Worm (Caenorhabditis elegans) whole organism, L1 larva: ENCODE results near the gene C50F7.3.

Source experiments
- C04F5.9 ChIP-seq: sonication (generic microtip); optimal IDR thresholded peaks from 2 replicates; lab custom pipeline; 2016; ENCODE audit warnings: missing genetic modification characterization, missing compliant biosample characterization
- F16B12.6 ChIP-seq: fragments of 150-350 bp; optimal IDR thresholded peaks from 2 replicates; lab custom pipeline; 2014; ENCODE audit warnings: missing biosample characterization, missing genetic modification characterization
- Y116A8C.19 ChIP-seq: sonication (generic microtip); optimal IDR thresholded peaks from 2 replicates; lab custom pipeline; 2016; ENCODE audit warnings: missing compliant biosample characterization, missing genetic modification characterization, borderline replicate concordance
- ceh-82 ChIP-seq, 3 experiments: fragments of 150-350 bp in 1 of 3; sonication (generic microtip) in 2 of 3; optimal IDR thresholded peaks; 2 replicates each; lab custom pipeline; 2014 to 2017; ENCODE audit warnings: missing biosample characterization in 3 of 3, missing genetic modification characterization in 3 of 3
- ceh-88 ChIP-seq: fragments of 200-800 bp; sonication (Bioruptor generic); IDR thresholded peaks from 2 replicates; pipeline ENCODE4 v1.3.6; 2022; ENCODE audit warnings: missing genetic modification characterization, missing compliant biosample characterization
- ces-1 ChIP-seq: fragments of 150-350 bp; optimal IDR thresholded peaks from 2 replicates; lab custom pipeline; 2014; ENCODE audit warnings: missing biosample characterization, missing genetic modification reagents, missing genetic modification characterization
- efl-3 ChIP-seq: fragments of 200-800 bp; sonication (Bioruptor generic); optimal IDR thresholded peaks from 2 replicates; lab custom pipeline; 2018; ENCODE audit warnings: mild to moderate bottlenecking, missing genetic modification characterization, missing compliant biosample characterization
- egl-13 ChIP-seq: sonication (generic microtip); optimal IDR thresholded peaks from 2 replicates; lab custom pipeline; 2016; ENCODE audit warnings: missing genotype, missing genetic modification reagents, missing genetic modification characterization, missing compliant biosample characterization
- ets-5 ChIP-seq: fragments of 200-800 bp; sonication (Bioruptor generic); IDR thresholded peaks from 2 replicates; pipeline ENCODE4 v1.3.6; 2022; ENCODE audit warnings: missing genetic modification characterization, missing compliant biosample characterization
- fos-1 ChIP-seq: fragments of 150-350 bp; optimal IDR thresholded peaks from 2 replicates; lab custom pipeline; 2014; ENCODE audit warnings: missing biosample characterization, missing genetic modification characterization
- grh-1 ChIP-seq: fragments of 200-800 bp; sonication (Bioruptor generic); IDR thresholded peaks from 2 replicates; pipeline ENCODE4 v1.3.6; 2022; ENCODE audit warnings: missing genetic modification reagents, missing genetic modification characterization, missing compliant biosample characterization
- hlh-4 ChIP-seq: sonication (generic microtip); optimal IDR thresholded peaks from 2 replicates; lab custom pipeline; 2016; ENCODE audit warnings: mild to moderate bottlenecking, missing genetic modification characterization, missing compliant biosample characterization
- hpl-2 ChIP-seq: fragments of 150-350 bp; optimal IDR thresholded peaks from 2 replicates; lab custom pipeline; 2014; ENCODE audit warnings: missing biosample characterization, missing genetic modification reagents, missing genetic modification characterization
- isw-1 ChIP-seq: fragments of 200-800 bp; sonication (Bioruptor generic); IDR thresholded peaks from 2 replicates; pipeline ENCODE4 v1.3.6; 2022; ENCODE audit warnings: missing genetic modification characterization, missing compliant biosample characterization
- jun-1 ChIP-seq: fragments of 150-350 bp; optimal IDR thresholded peaks from 2 replicates; lab custom pipeline; 2014; ENCODE audit warnings: missing biosample characterization, missing genetic modification reagents, missing genetic modification characterization
- lin-13 ChIP-seq: fragments of 150-350 bp; optimal IDR thresholded peaks from 2 replicates; lab custom pipeline; 2014; ENCODE audit warnings: missing biosample characterization, missing genetic modification reagents, missing genetic modification characterization
- lin-14 ChIP-seq: fragments of 200-800 bp; sonication (Bioruptor generic); optimal IDR thresholded peaks from 2 replicates; lab custom pipeline; 2018; ENCODE audit warnings: mild to moderate bottlenecking, missing genetic modification characterization, moderate library complexity, missing compliant biosample characterization
- lin-15B ChIP-seq: fragments of 150-350 bp; sonication (generic microtip); optimal IDR thresholded peaks from 3 replicates; lab custom pipeline; 2014; ENCODE audit warnings: missing biosample characterization, missing genetic modification characterization
- lin-35 ChIP-seq, 2 experiments: fragments of 150-350 bp; optimal IDR thresholded peaks; 2 replicates each; lab custom pipeline; 2014; ENCODE audit warnings: missing biosample characterization in 2 of 2, missing genetic modification characterization in 2 of 2, missing genetic modification reagents in 2 of 2
- lin-39 ChIP-seq: fragments of 150-350 bp; optimal IDR thresholded peaks from 2 replicates; lab custom pipeline; 2014; ENCODE audit warnings: missing biosample characterization, missing genetic modification reagents, missing genetic modification characterization
- lir-3 ChIP-seq: sonication (generic microtip); optimal IDR thresholded peaks from 2 replicates; lab custom pipeline; 2016; ENCODE audit warnings: mild to moderate bottlenecking, missing genetic modification characterization, moderate library complexity, missing compliant biosample characterization; ENCODE audit not compliant: poor library complexity
- mab-9 ChIP-seq: fragments of 200-800 bp; sonication (Bioruptor generic); IDR thresholded peaks from 2 replicates; pipeline ENCODE4 v1.3.6; 2022; ENCODE audit warnings: missing genetic modification reagents, missing genetic modification characterization, missing compliant biosample characterization
- mdl-1 ChIP-seq, 2 experiments: fragments of 150-350 bp; optimal IDR thresholded peaks; 2 replicates each; lab custom pipeline; 2014 to 2017; ENCODE audit warnings: missing biosample characterization in 2 of 2, missing genetic modification characterization in 2 of 2, inconsistent platforms in 1 of 2
- mep-1 ChIP-seq: fragments of 150-350 bp; optimal IDR thresholded peaks from 2 replicates; lab custom pipeline; 2014; ENCODE audit warnings: missing biosample characterization, missing genetic modification characterization
- nhr-11 ChIP-seq: fragments of 150-350 bp; optimal IDR thresholded peaks from 2 replicates; lab custom pipeline; 2014; ENCODE audit warnings: missing biosample characterization, missing genetic modification characterization
- nhr-47 ChIP-seq: sonication (generic microtip); optimal IDR thresholded peaks from 2 replicates; lab custom pipeline; 2016; ENCODE audit warnings: mild to moderate bottlenecking, missing genetic modification characterization, moderate library complexity, missing compliant biosample characterization
- nhr-71 ChIP-seq: sonication (generic microtip); optimal IDR thresholded peaks from 2 replicates; lab custom pipeline; 2016; ENCODE audit warnings: mild to moderate bottlenecking, missing genetic modification characterization, moderate library complexity, missing compliant biosample characterization
- nhr-77 ChIP-seq: fragments of 150-350 bp; optimal IDR thresholded peaks from 2 replicates; lab custom pipeline; 2014; ENCODE audit warnings: missing biosample characterization, missing genetic modification characterization
- nhr-85 ChIP-seq: sonication (generic microtip); peaks from one replicate; lab custom pipeline; 2016; ENCODE audit warnings: missing genetic modification characterization, inconsistent platforms, missing compliant biosample characterization
- nhr-90 ChIP-seq: sonication (generic microtip); optimal IDR thresholded peaks from 2 replicates; lab custom pipeline; 2016; ENCODE audit warnings: mild to moderate bottlenecking, missing genetic modification characterization, missing compliant biosample characterization; ENCODE audit not compliant: poor library complexity
- snpc-4 ChIP-seq: fragments of 150-350 bp; optimal IDR thresholded peaks from 2 replicates; lab custom pipeline; 2014; ENCODE audit warnings: missing biosample characterization, missing genetic modification characterization
- snu-23 ChIP-seq: sonication (generic microtip); optimal IDR thresholded peaks from 2 replicates; lab custom pipeline; 2016; ENCODE audit warnings: missing genetic modification characterization, missing compliant biosample characterization
- sup-37 ChIP-seq: fragments of 200-800 bp; sonication (Bioruptor generic); optimal IDR thresholded peaks from 2 replicates; lab custom pipeline; 2018; ENCODE audit warnings: mild to moderate bottlenecking, missing genetic modification characterization, missing compliant biosample characterization
- swsn-7 ChIP-seq: sonication (generic microtip); optimal IDR thresholded peaks from 2 replicates; lab custom pipeline; 2016; ENCODE audit warnings: missing genetic modification characterization, missing compliant biosample characterization
- tbx-2 ChIP-seq: sonication (generic microtip); optimal IDR thresholded peaks from 2 replicates; lab custom pipeline; 2016; ENCODE audit warnings: missing genetic modification characterization, missing compliant biosample characterization
- tlp-1 ChIP-seq: fragments of 150-350 bp; optimal IDR thresholded peaks from 2 replicates; lab custom pipeline; 2014; ENCODE audit warnings: missing biosample characterization, missing genetic modification characterization
- unc-130 ChIP-seq: fragments of 150-350 bp; optimal IDR thresholded peaks from 2 replicates; lab custom pipeline; 2017; ENCODE audit warnings: missing biosample characterization, missing genetic modification characterization, inconsistent platforms
- unc-86 ChIP-seq: sonication (generic microtip); optimal IDR thresholded peaks from 2 replicates; lab custom pipeline; 2016; ENCODE audit warnings: missing genetic modification characterization, missing compliant biosample characterization
- unc-98 ChIP-seq: fragments of 200-800 bp; sonication (Bioruptor generic); IDR thresholded peaks from 2 replicates; pipeline ENCODE4 v1.3.6; 2022; ENCODE audit warnings: missing genetic modification characterization, missing compliant biosample characterization
- zag-1 ChIP-seq: fragments of 150-350 bp; optimal IDR thresholded peaks from 2 replicates; lab custom pipeline; 2014; ENCODE audit warnings: missing biosample characterization, missing genetic modification characterization
- zip-4 ChIP-seq: fragments of 200-800 bp; sonication (Bioruptor generic); optimal IDR thresholded peaks from 2 replicates; lab custom pipeline; 2018; ENCODE audit warnings: mild to moderate bottlenecking, missing genetic modification characterization, moderate library complexity, missing compliant biosample characterization

The C50F7.3 gene

ce11 chrIV:7734173-7734572 lies 2.0 kb downstream of the C50F7.3 start:
- TF ChIP-seq jun-1 (tag; lab: Kevin White, UChicago): no peak
- no peak for TF ChIP-seq unc-98 (GFP tag; lab: Robert Waterston, UW)
- no peak for TF ChIP-seq ceh-88 (GFP tag; lab: Robert Waterston, UW)
- no peak for TF ChIP-seq lin-35 (GFP tag; optimal IDR thresholded peaks at IDR 0.05; lab: Kevin White, UChicago)
- no peak for TF ChIP-seq zag-1
- TF ChIP-seq hpl-2 (GFP tag; lab: Kevin White, UChicago): no peak
- TF ChIP-seq sup-37: no peak
- no peak for TF ChIP-seq lin-15B (tag; lab: Kevin White, UChicago)
- no peak for TF ChIP-seq tlp-1 (tag; lab: Kevin White, UChicago)
- TF ChIP-seq snpc-4: no peak
- TF ChIP-seq Y116A8C.19 (tag; lab: Kevin White, UChicago): no peak
- TF ChIP-seq snu-23 (GFP tag; lab: Kevin White, UChicago): no peak
- no peak for TF ChIP-seq lin-39

DNA sequence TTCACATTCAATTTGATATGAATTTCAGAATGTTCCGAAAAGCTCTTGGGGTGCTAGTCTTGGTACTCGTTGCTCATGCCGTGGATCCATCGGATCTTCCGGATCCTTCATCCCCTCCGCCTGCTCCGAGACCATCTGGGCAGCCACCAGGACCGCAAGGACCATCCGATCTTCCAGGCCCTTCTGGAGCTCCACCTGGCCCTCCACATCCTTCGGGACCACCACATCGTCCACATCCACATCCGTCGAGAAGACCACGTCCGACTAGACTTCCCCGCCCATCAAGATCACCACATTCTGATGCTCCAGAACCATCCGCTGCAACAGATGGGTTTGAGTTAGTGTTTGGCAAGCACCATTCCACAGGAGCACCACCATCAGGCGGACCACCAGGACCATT lies 2.5 kb downstream of the C50F7.3 start, which contains the start of gene clx-1:
TSS of gene clx-1 (plus strand) at position 30 of the 400 bp plus-strand sequence.
- no peak for TF ChIP-seq mdl-1 (tag; optimal IDR thresholded peaks at IDR 0.05; lab: Kevin White, UChicago)
- TF ChIP-seq ceh-88 (GFP tag; lab: Robert Waterston, UW): no peak
- TF ChIP-seq unc-86: no peak
- TF ChIP-seq ces-1 (GFP tag; lab: Kevin White, UChicago): no peak
- TF ChIP-seq mab-9: no peak
- TF ChIP-seq hlh-4 (tag; lab: Kevin White, UChicago): no peak
- TF ChIP-seq swsn-7 (tag; lab: Kevin White, UChicago): no peak
- TF ChIP-seq lin-13 (GFP tag; lab: Kevin White, UChicago): no peak
- TF ChIP-seq C04F5.9 (tag; lab: Kevin White, UChicago): no peak

- TF ChIP-seq mep-1 (tag; lab: Kevin White, UChicago) (no peak), zip-4 (GFP tag; lab: Kevin White, UChicago) (no peak), efl-3 (GFP tag; lab: Kevin White, UChicago) (no peak), unc-130 (tag; lab: Kevin White, UChicago) (no peak), lir-3 (tag; lab: Kevin White, UChicago) (no peak), ets-5 (GFP tag; lab: Robert Waterston, UW) (no peak), nhr-90 (tag; lab: Kevin White, UChicago) (no peak), nhr-11 (tag; lab: Kevin White, UChicago) (no peak), ceh-88 (GFP tag; lab: Robert Waterston, UW) (no peak), grh-1 (GFP tag; lab: Robert Waterston, UW) (no peak), ceh-82 (tag; optimal IDR thresholded peaks at IDR 0.05; lab: Kevin White, UChicago) (no peak), tbx-2 (tag; lab: Kevin White, UChicago) (peak; percentile 39), fos-1 (tag; lab: Kevin White, UChicago) (no peak), F16B12.6 (tag; lab: Kevin White, UChicago) (no peak), lin-14 (GFP tag; lab: Kevin White, UChicago) (peak; percentile 66)
Observed at ce11 chrIV:7736616-7737015, 4.5 kb downstream of the C50F7.3 start.

DNA sequence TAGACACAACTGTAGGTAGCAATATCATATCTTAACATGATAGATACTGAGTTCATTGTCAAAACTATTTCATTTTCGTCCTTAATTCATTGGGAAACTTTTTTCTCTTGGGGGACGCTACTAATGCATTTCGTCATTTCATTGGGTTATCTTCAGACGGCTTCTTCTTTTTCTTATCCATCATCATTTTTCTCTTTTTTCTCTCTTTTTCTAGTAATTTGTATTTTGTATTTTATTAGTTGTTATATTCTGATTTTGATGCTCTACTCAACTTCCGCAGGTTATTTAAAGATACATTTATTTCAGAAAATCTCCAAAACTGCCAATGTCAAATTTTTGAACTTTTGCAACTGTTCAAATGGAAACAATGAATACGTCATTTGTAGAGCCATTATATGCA lies 11.4 kb downstream of the C50F7.3 start, which contains the start of gene npr-35:
TSS of gene npr-35 (plus strand) at position 301 of the 400 bp plus-strand sequence.
- TF ChIP-seq egl-13 (tag; lab: Kevin White, UChicago): no peak
- no peak for TF ChIP-seq isw-1 (GFP tag; lab: Robert Waterston, UW)
- TF ChIP-seq nhr-71: no peak
- no peak for TF ChIP-seq nhr-47 (tag; lab: Kevin White, UChicago)
- no peak for TF ChIP-seq ceh-82 (tag; optimal IDR thresholded peaks at IDR 0.05; lab: Kevin White, UChicago)
- TF ChIP-seq nhr-85 (tag; lab: Kevin White, UChicago): no peak
- TF ChIP-seq mdl-1 (tag; optimal IDR thresholded peaks at IDR 0.05; lab: Kevin White, UChicago): no peak
- no peak for TF ChIP-seq nhr-77 (tag; lab: Kevin White, UChicago)
